Fruit fly (Drosophila melanogaster): Measurements from ENCODE around the gene Idgf3.
A peak's percentile ranks its signal among the peaks of the same experiment; 100 is the strongest.

The Idgf3 gene

DNA sequence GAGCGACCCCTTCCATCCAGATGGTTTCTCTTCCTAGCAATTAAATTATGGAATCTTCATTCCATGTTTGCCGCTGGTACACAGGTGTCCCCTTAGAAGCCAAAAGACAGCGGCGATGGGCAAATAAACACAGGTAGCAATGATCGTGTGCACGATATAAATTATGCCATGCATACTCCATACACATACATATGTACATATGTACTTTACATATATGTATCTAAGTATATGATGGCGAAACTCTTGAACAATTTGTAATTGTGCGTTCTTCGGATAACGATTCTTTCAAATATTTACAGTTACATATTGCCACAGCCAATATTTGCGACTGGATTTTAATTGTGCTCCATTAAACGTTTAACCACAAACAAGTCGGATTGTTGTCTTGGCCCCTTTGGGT is 25.8 kb downstream of the Idgf3 start (continued):
- TF ChIP-seq Eip93F (GFP tag; optimal IDR thresholded peaks at IDR 0.05) = no peak
- TF ChIP-seq spab (GFP tag; optimal IDR thresholded peaks at IDR 0.05) = peak; percentile 17
- no peak for TF ChIP-seq eg (GFP tag; IDR thresholded peaks at IDR 0.05)
- TF ChIP-seq topi (GFP tag; optimal IDR thresholded peaks at IDR 0.05) = peak; percentile 57
- TF ChIP-seq CG11762 (GFP tag; optimal IDR thresholded peaks at IDR 0.05; ENCODE audit: insufficient read depth) = peak; percentile 44
- peak; percentile 46 for TF ChIP-seq CG8632 (GFP tag; optimal IDR thresholded peaks at IDR 0.05)
- peak; percentile 63 for TF ChIP-seq svp (GFP tag)
- peak; percentile 51 for TF ChIP-seq achi (GFP tag; optimal IDR thresholded peaks at IDR 0.05)
- TF ChIP-seq Hr4 (GFP tag; optimal IDR thresholded peaks at IDR 0.05) = peak; percentile 21
- TF ChIP-seq CG6808 (GFP tag; optimal IDR thresholded peaks at IDR 0.05) = no peak
- TF ChIP-seq CG16779 (tag; optimal IDR thresholded peaks at IDR 0.05) = no peak
- TF ChIP-seq fkh (GFP tag; optimal IDR thresholded peaks at IDR 0.05) = peak; percentile 71
- TF ChIP-seq CG1621 (tag; optimal IDR thresholded peaks at IDR 0.05) = peak; percentile 5
- TF ChIP-seq Eip78C (GFP tag) = peak; percentile 93
- peak; percentile 13 for TF ChIP-seq lz (GFP tag; optimal IDR thresholded peaks at IDR 0.05)
- TF ChIP-seq acj6 (GFP tag; optimal IDR thresholded peaks at IDR 0.05) = peak; percentile 50
- TF ChIP-seq Lpt (GFP tag; optimal IDR thresholded peaks at IDR 0.05) = no peak
- TF ChIP-seq Met (GFP tag; optimal IDR thresholded peaks at IDR 0.05) = peak; percentile 52
- TF ChIP-seq CG11902 (GFP tag; optimal IDR thresholded peaks at IDR 0.05) = no peak
- no peak for TF ChIP-seq CG8319 (GFP tag; optimal IDR thresholded peaks at IDR 0.05)
- no peak for TF ChIP-seq CG8119 (GFP tag; IDR thresholded peaks at IDR 0.05)
- TF ChIP-seq Hr39 (GFP tag; optimal IDR thresholded peaks at IDR 0.05) = no peak
- TF ChIP-seq Hr38 (GFP tag; optimal IDR thresholded peaks at IDR 0.05) = no peak
- no peak for TF ChIP-seq dac (GFP tag; optimal IDR thresholded peaks at IDR 0.05)
- TF ChIP-seq CG10631 (GFP tag; optimal IDR thresholded peaks at IDR 0.05) = peak; percentile 46
- TF ChIP-seq CG11294 (GFP tag; IDR thresholded peaks at IDR 0.05) = no peak
- TF ChIP-seq Eip75B (GFP tag; optimal IDR thresholded peaks at IDR 0.05) = peak; percentile 31
- TF ChIP-seq fd85E (GFP tag; optimal IDR thresholded peaks at IDR 0.05) = no peak
- peak; percentile 51 for TF ChIP-seq Sox102F (GFP tag; optimal IDR thresholded peaks at IDR 0.05)

- no peak for TF ChIP-seq Met (GFP tag; optimal IDR thresholded peaks at IDR 0.05)
- no peak for TF ChIP-seq salr (GFP tag; optimal IDR thresholded peaks at IDR 0.05)
- no peak for TF ChIP-seq CG32006 (GFP tag; optimal IDR thresholded peaks at IDR 0.05)
- no peak for TF ChIP-seq Eip93F (GFP tag; optimal IDR thresholded peaks at IDR 0.05)
- peak; percentile 1 for TF ChIP-seq Eip78C (GFP tag)
- TF ChIP-seq CG6276 (GFP tag; optimal IDR thresholded peaks at IDR 0.05) = no peak
- no peak for TF ChIP-seq Ets96B (tag; optimal IDR thresholded peaks at IDR 0.05)
- peak; percentile 58 for TF ChIP-seq dac (GFP tag; optimal IDR thresholded peaks at IDR 0.05)
- TF ChIP-seq Blimp-1 (GFP tag; optimal IDR thresholded peaks at IDR 0.05) = no peak
- no peak for TF ChIP-seq OdsH (GFP tag; optimal IDR thresholded peaks at IDR 0.05)
- no peak for TF ChIP-seq CG11294 (GFP tag; IDR thresholded peaks at IDR 0.05)
- peak; percentile 33; the same call in 1 of the 3 replicates for TF ChIP-seq CG6163 (GFP tag; IDR thresholded peaks at IDR 0.05)
- TF ChIP-seq Hr39 (GFP tag; optimal IDR thresholded peaks at IDR 0.05) = no peak
- TF ChIP-seq Hr38 (GFP tag; optimal IDR thresholded peaks at IDR 0.05) = no peak
- peak; percentile 52 for TF ChIP-seq svp (GFP tag)
- TF ChIP-seq eg (GFP tag; IDR thresholded peaks at IDR 0.05) = no peak
- no peak for TF ChIP-seq CG34406 (GFP tag; optimal IDR thresholded peaks at IDR 0.05)
Observed at dm6 chr2L:16485643-16486000, 34.9 kb downstream of the Idgf3 start, which contains the start of gene dac. Gene dac (minus strand): TSS chr2L:16485998.

dm6 chr2L:16486001-16486793 is 35.5 kb downstream of the Idgf3 start:
- TF ChIP-seq CG6792 (GFP tag; optimal IDR thresholded peaks at IDR 0.05) (no peak), eg (GFP tag; IDR thresholded peaks at IDR 0.05) (peak; percentile 41), cyc (GFP tag; optimal IDR thresholded peaks at IDR 0.05) (peak; percentile 24), CG7368 (GFP tag; optimal IDR thresholded peaks at IDR 0.05) (peak; percentile 14), CG6276 (GFP tag; optimal IDR thresholded peaks at IDR 0.05) (no peak), acj6 (GFP tag; optimal IDR thresholded peaks at IDR 0.05) (peak; percentile 23), CG3032 (tag; optimal IDR thresholded peaks at IDR 0.05) (peak; percentile 25), CG6854 (GFP tag; optimal IDR thresholded peaks at IDR 0.05) (no peak), Blimp-1 (GFP tag; optimal IDR thresholded peaks at IDR 0.05) (peak; percentile 49), dac (GFP tag; optimal IDR thresholded peaks at IDR 0.05) (peak; percentile 64), svp (GFP tag) (peak; percentile 74), CG10669 (GFP tag; optimal IDR thresholded peaks at IDR 0.05) (peak; percentile 45), pdm3 (GFP tag; optimal IDR thresholded peaks at IDR 0.05) (peak; percentile 52), Sox14 (GFP tag; optimal IDR thresholded peaks at IDR 0.05) (peak; percentile 56), fkh (GFP tag; optimal IDR thresholded peaks at IDR 0.05) (peak; percentile 99), Eip75B (GFP tag; optimal IDR thresholded peaks at IDR 0.05) (peak; percentile 15), CG8319 (GFP tag; optimal IDR thresholded peaks at IDR 0.05) (no peak), CG1621 (tag; optimal IDR thresholded peaks at IDR 0.05) (no peak), esn (GFP tag; optimal IDR thresholded peaks at IDR 0.05) (peak; percentile 25), CG11294 (GFP tag; IDR thresholded peaks at IDR 0.05) (no peak)

Data from whole organism, prepupa.